Fruit fly (Drosophila melanogaster) S2 (cell line): ENCODE results near the gene HP4.

Source experiments
- CG8478 ChIP-seq: fragments of >200 bp; optimal IDR thresholded peaks from 2 replicates; lab custom pipeline; 2018
- CTCF ChIP-seq, 2 experiments: fragments of >200 bp; optimal IDR thresholded peaks; 2 replicates each; lab custom pipeline; 2018

DNA sequence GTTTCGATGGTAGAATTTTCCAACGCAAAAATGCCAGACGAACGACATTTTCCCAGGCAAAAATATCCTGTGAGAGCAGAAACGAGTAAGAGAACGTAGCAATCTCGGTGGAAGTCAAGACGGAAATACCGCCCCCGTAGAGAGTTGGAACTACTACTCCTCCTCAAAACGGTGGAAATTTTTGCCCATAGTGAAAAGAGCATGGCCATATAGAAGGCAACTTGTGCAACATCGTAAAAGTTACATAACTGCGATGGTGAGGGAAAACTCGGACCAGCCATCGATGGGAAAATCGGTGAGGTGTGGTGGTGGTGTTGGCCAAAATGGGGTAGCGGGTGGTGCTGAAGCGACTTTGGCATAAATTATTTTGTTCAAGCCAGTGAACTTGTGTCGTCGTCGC is 24.0 kb upstream of the HP4 start:
- TF ChIP-seq CG8478 (lab: Kevin White, UChicago) (no peak), CTCF (optimal IDR thresholded peaks at IDR 0.05; lab: Kevin White, UChicago) (no peak)
